Fruit fly (Drosophila melanogaster): ENCODE data around the gene CG34305.

The CG34305 gene

DNA sequence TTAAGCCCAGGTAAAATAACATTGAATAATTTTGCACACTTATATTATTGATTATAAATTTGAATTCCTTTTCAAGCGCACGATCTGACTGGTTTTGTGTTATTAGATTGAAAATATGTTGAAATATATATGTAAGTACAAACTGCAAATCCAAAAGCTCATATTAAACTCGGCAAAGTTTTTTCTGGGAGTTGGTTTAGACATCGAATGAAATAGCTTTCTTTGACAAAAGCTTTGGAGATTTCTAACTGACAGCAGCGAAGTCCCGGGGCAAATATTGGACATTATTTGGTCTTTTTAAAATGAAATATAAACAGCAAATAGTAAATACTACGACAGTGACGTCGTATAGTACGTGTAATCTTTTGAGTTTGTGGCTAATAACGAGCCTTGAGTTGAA, 8.3 kb upstream of the CG34305 start, which contains the start of gene TwdlG:
TSS of gene TwdlG (minus strand) at position 101 of the 400 bp plus-strand sequence.
- TF ChIP-seq kay (GFP tag; ENCODE audit: borderline replicate concordance), result peak; percentile 74
- TF ChIP-seq cic (GFP tag; optimal IDR thresholded peaks at IDR 0.05), result no peak
- no peak for TF ChIP-seq CG14711 (tag; optimal IDR thresholded peaks at IDR 0.05)

- TF ChIP-seq pad (GFP tag; optimal IDR thresholded peaks at IDR 0.05), result no peak
- no peak for TF ChIP-seq CG12768 (GFP tag; optimal IDR thresholded peaks at IDR 0.05)
Measured at dm6 chr3R:4249947-4250346, 7.0 kb upstream of the CG34305 start.

dm6 chr3R:4246578-4247070, 3.7 kb upstream of the CG34305 start, which contains the start of gene TwdlF:
Gene TwdlF (plus strand): TSS chr3R:4247020.
- TF ChIP-seq CG5204 (GFP tag; optimal IDR thresholded peaks at IDR 0.05), result no peak
- TF ChIP-seq CG11617 (GFP tag; optimal IDR thresholded peaks at IDR 0.05), result no peak
- TF ChIP-seq CG7045 (GFP tag; optimal IDR thresholded peaks at IDR 0.05), result no peak
- no peak for TF ChIP-seq CG1620 (GFP tag; optimal IDR thresholded peaks at IDR 0.05)
- no peak for TF ChIP-seq CG33017 (tag; optimal IDR thresholded peaks at IDR 0.05)
- TF ChIP-seq Hr96 (GFP tag; optimal IDR thresholded peaks at IDR 0.05), result no peak
- no peak for TF ChIP-seq kay (GFP tag; ENCODE audit: borderline replicate concordance)
- TF ChIP-seq pad (GFP tag; optimal IDR thresholded peaks at IDR 0.05), result no peak
- no peak for TF ChIP-seq Clk (GFP tag; optimal IDR thresholded peaks at IDR 0.05)
- no peak for TF ChIP-seq Crg-1 (GFP tag; optimal IDR thresholded peaks at IDR 0.05)
- no peak for TF ChIP-seq CG7101 (tag; optimal IDR thresholded peaks at IDR 0.05)
- no peak for TF ChIP-seq cnc (optimal IDR thresholded peaks at IDR 0.05)
- no peak for TF ChIP-seq bab1 (GFP tag; optimal IDR thresholded peaks at IDR 0.05)
- no peak for TF ChIP-seq cic (GFP tag; optimal IDR thresholded peaks at IDR 0.05)
- no peak for TF ChIP-seq tj (GFP tag; optimal IDR thresholded peaks at IDR 0.05)
- TF ChIP-seq toe (GFP tag; optimal IDR thresholded peaks at IDR 0.05), result no peak
- TF ChIP-seq CG14711 (tag; optimal IDR thresholded peaks at IDR 0.05), result no peak

DNA sequence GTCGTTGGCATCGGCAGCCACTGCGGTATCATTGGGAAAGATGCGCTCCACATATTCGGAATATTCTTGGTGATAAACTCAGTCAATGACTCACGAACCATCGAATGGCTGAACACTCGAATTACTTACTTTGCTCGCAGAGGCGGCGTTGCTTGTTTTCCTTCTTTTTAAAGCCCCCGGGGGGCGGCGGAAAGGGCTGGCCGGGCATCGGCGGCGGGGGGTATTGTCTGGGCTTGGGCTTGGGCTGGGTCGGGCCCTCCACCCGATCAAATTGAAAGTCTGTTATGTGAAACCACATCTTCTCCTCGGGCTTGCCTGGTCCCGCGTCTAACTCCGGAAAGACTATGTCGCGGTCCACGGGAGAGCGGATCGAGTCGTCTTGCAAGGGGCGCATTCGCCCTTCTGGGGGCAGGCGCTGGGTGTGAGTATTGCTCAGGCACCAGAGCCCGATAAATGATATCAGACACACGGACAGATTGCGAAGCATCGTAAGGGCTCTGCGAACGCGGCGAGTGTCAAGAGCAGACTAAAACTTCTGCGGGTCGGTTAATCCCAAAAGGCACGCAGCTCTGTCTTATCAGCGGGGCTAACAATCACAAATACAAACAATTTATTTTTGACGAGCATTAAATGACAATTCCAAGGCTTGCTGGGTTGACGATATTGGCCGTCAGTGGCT, 598 bp downstream of the CG34305 start, which contains the start of gene CG14642:
TSS of gene CG14642 (minus strand) at position 509 of the 679 bp plus-strand sequence.
- no peak for TF ChIP-seq ovo (GFP tag; optimal IDR thresholded peaks at IDR 0.05)
- TF ChIP-seq toe (GFP tag; optimal IDR thresholded peaks at IDR 0.05), result no peak
- no peak for TF ChIP-seq CG12768 (GFP tag; optimal IDR thresholded peaks at IDR 0.05)
- TF ChIP-seq CG11617 (GFP tag; optimal IDR thresholded peaks at IDR 0.05), result no peak
- no peak for TF ChIP-seq CG7045 (GFP tag; optimal IDR thresholded peaks at IDR 0.05)
- TF ChIP-seq bab1 (GFP tag; optimal IDR thresholded peaks at IDR 0.05), result no peak
- no peak for TF ChIP-seq CG5204 (GFP tag; optimal IDR thresholded peaks at IDR 0.05)
- no peak for TF ChIP-seq CG1620 (GFP tag; optimal IDR thresholded peaks at IDR 0.05)
- no peak for TF ChIP-seq cnc (optimal IDR thresholded peaks at IDR 0.05)
- TF ChIP-seq CG33017 (tag; optimal IDR thresholded peaks at IDR 0.05), result no peak

- no peak for TF ChIP-seq Crg-1 (GFP tag; optimal IDR thresholded peaks at IDR 0.05)
- no peak for TF ChIP-seq Clk (GFP tag; optimal IDR thresholded peaks at IDR 0.05)
- no peak for TF ChIP-seq pad (GFP tag; optimal IDR thresholded peaks at IDR 0.05)
Measured at dm6 chr3R:4241776-4242175, 1.2 kb downstream of the CG34305 start.

- peak; percentile 10 for TF ChIP-seq CG7045 (GFP tag; optimal IDR thresholded peaks at IDR 0.05)
- TF ChIP-seq cnc (optimal IDR thresholded peaks at IDR 0.05), result no peak
- peak; percentile 18 for TF ChIP-seq Mnt (GFP tag; optimal IDR thresholded peaks at IDR 0.05)
- TF ChIP-seq CG33017 (tag; optimal IDR thresholded peaks at IDR 0.05), result peak; percentile 22
- peak; percentile 58 for TF ChIP-seq cic (GFP tag; optimal IDR thresholded peaks at IDR 0.05)
- peak; percentile 56 for TF ChIP-seq CG12768 (GFP tag; optimal IDR thresholded peaks at IDR 0.05)
Measured at dm6 chr3R:4236534-4236933, 6.4 kb downstream of the CG34305 start.

DNA sequence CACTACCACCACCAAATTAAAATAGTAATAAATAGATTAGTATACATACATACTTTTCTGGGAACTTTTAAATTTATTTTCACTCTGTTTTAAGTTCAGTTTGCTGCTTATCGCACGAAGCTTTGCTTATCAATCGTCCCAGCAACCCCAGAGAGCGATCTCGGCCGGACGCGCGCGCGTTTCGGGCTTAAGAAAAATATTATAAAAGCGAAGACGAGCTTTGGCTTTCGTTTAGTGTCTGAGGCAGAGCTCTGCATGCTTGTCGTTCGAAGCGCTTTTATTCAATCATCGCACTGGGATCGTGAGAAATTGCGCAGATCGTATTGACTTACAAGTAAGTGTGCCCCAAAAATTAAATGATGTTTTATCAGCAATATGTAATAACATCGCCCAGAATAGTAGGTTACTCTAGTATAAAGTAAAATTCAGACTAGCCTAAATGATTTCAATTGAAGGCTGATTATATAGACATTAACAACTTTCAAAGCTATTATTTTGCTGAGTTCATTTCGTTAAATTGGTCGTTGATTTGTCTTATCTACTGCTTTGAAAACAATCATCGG, 7.9 kb downstream of the CG34305 start, which contains the start of gene Gel:
TSS of gene Gel (plus strand) at position 227 of the 563 bp plus-strand sequence.
- TF ChIP-seq tj (GFP tag; optimal IDR thresholded peaks at IDR 0.05) (no peak), bab1 (GFP tag; optimal IDR thresholded peaks at IDR 0.05) (no peak), CG14711 (tag; optimal IDR thresholded peaks at IDR 0.05) (no peak), kay (GFP tag; ENCODE audit: borderline replicate concordance) (no peak), Mnt (GFP tag; optimal IDR thresholded peaks at IDR 0.05) (peak; percentile 15), Clk (GFP tag; optimal IDR thresholded peaks at IDR 0.05) (no peak), CG5204 (GFP tag; optimal IDR thresholded peaks at IDR 0.05) (no peak), CG7045 (GFP tag; optimal IDR thresholded peaks at IDR 0.05) (no peak), CG12768 (GFP tag; optimal IDR thresholded peaks at IDR 0.05) (no peak), cic (GFP tag; optimal IDR thresholded peaks at IDR 0.05) (peak; percentile 53), ovo (GFP tag; optimal IDR thresholded peaks at IDR 0.05) (no peak), Crg-1 (GFP tag; optimal IDR thresholded peaks at IDR 0.05) (no peak), CG1620 (GFP tag; optimal IDR thresholded peaks at IDR 0.05) (no peak)

Data from whole organism, adult.